Worm (Caenorhabditis elegans): Measurements from ENCODE around the gene dld-1.

Gene dld-1

DNA sequence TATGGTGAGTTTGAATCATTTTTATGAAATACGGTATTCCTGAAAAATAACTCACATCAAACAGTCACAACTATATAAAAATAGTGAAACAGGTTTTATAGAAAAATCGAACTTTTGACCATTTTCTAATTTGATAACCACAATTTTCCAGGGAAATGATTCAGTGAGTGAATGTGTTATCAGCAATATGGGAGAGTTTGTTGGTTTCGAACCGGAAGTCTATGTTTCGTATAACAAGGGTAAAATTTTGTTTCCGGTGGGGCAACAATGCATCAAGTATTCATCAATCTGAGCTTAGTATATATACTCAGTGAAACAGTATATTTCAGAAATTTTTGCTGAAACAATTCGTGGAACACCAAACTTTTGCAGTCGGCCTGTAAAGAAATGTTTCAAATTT is 19.1 kb downstream of the dld-1 start:
- TF ChIP-seq nhr-80 (tag; optimal IDR thresholded peaks at IDR 0.05) (peak; percentile 49), tlf-1 (GFP tag; optimal IDR thresholded peaks at IDR 0.05) (no peak)

DNA sequence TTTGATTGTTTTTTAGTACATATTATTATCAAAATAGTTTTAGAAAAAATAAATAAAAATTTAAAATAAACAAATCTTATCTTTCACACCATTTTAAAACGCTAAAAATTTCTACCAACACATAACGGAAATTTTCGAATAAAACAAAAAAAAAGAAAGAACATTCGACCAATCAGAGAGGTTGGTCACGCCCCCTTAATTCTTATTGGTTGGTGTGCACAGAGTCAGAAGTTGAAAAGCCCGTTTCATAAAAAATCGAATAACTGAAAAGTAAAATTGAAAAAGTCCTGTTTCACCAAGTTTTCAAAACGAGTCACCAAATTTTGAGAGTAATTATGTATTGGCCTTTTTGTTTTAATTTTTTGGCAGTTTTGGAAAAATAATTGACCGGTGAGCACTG is 26.8 kb downstream of the dld-1 start:
- TF ChIP-seq Y95B8A.8 (GFP tag; IDR thresholded peaks at IDR 0.05) (no peak), snpc-4 (GFP tag; optimal IDR thresholded peaks at IDR 0.05) (no peak), snpc-4 (tag; optimal IDR thresholded peaks at IDR 0.05) (peak in 1 of 4 experiments; percentile 10)

DNA sequence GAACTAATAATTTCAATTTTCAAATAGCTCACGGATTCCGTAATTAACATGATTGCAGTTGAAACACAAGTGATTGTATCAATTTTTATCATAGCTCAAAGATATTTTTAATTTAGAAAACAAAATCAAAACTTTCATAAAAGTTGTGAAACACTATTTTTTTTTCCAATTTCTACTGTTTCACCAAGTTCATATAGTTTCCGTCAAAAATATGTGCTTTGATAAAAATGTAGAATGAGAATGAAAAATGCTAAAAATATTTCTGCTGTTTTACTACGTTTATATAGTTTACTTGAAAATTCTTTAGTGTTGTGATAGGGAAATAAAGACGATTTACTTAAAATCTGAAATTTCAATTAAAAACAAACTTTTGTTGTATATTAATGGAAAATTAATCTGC is 31.2 kb downstream of the dld-1 start:
- TF ChIP-seq C06A6.2 (GFP tag; conservative IDR thresholded peaks at IDR 0.05) (no peak), athp-1 (tag; optimal IDR thresholded peaks at IDR 0.05) (no peak), aptf-3 (GFP tag; IDR thresholded peaks at IDR 0.05) (no peak), ztf-25 (GFP tag; IDR thresholded peaks at IDR 0.05) (no peak), snpc-4 (GFP tag; optimal IDR thresholded peaks at IDR 0.05) (no peak), snpc-4 (tag; optimal IDR thresholded peaks at IDR 0.05) (peak in 2 of 4 experiments; percentile 40 to 61), attf-6 (GFP tag; IDR thresholded peaks at IDR 0.05) (peak; percentile 63; the same call in 1 of the 2 replicates), repo-1 (tag; optimal IDR thresholded peaks at IDR 0.05) (no peak), sea-2 (GFP tag; IDR thresholded peaks at IDR 0.05) (no peak), hrde-1 (tag; optimal IDR thresholded peaks at IDR 0.05; ENCODE audit: borderline replicate concordance) (no peak)

DNA sequence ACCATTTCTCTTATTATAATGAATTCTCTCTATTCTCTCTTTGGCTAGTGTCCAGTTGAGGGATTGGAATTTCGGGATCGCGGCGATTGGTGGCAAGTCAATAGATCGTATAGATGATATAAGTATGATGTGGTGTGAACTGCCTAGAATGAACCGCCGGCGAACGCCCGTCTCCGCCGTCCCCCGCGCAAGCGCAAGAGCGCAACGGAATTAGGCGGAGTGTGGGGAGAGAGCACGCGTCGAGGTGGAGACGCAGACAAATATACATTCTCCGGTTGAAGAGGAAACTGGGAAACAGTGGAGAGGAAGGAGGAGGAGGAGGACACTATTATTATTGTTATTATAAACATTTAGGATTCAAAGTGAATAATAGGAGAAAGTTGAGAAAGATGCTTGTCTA is 32.2 kb downstream of the dld-1 start:
- TF ChIP-seq hmg-1.2 (GFP tag; IDR thresholded peaks at IDR 0.05) (peak; percentile 80), nfyb-1 (GFP tag; IDR thresholded peaks at IDR 0.05) (no peak), ceh-100 (GFP tag; IDR thresholded peaks at IDR 0.05) (no peak)

DNA sequence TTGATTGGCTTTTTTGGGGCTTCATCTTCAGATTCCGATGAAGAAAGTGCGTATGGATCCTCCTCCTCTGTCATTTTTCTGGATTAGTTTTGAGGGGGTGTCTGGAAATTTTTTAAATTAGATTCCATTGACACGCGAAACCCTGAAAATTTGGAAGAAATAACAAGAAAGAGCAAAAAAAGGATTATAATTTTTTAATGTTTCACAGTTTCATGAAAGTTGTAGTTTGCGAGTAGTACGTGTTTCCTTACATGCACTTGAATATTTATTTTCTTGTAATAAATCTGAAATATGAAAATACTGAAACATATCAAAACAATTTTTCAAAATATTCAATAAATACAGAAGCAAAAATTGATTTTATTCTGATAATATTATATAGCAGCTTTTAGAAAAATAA is 40.7 kb downstream of the dld-1 start, which contains the start of gene tag-273:
Gene tag-273, minus strand, starts transcription at position 101 of the 400 bp plus-strand sequence.
- TF ChIP-seq chd-7 (tag; optimal IDR thresholded peaks at IDR 0.05), result no peak
- TF ChIP-seq snpc-4 (GFP tag; optimal IDR thresholded peaks at IDR 0.05), result no peak
- no peak for TF ChIP-seq snpc-4 (tag; optimal IDR thresholded peaks at IDR 0.05)
- TF ChIP-seq T07F8.4 (tag; optimal IDR thresholded peaks at IDR 0.05), result no peak
- no peak for TF ChIP-seq tlf-1 (GFP tag; optimal IDR thresholded peaks at IDR 0.05)
- TF ChIP-seq tbp1 (GFP tag; optimal IDR thresholded peaks at IDR 0.05), result no peak
- no peak for TF ChIP-seq rcor-1 (GFP tag; IDR thresholded peaks at IDR 0.05)
- no peak for TF ChIP-seq atf-7 (tag; optimal IDR thresholded peaks at IDR 0.05)
- TF ChIP-seq sdz-38 (tag; optimal IDR thresholded peaks at IDR 0.05), result no peak
- no peak for TF ChIP-seq F39B2.1 (GFP tag; IDR thresholded peaks at IDR 0.05)
- TF ChIP-seq ceh-40 (GFP tag; IDR thresholded peaks at IDR 0.05), result no peak
- TF ChIP-seq xnd-1 (tag; optimal IDR thresholded peaks at IDR 0.05), result no peak
- no peak for TF ChIP-seq somi-1 (GFP tag; optimal IDR thresholded peaks at IDR 0.05)
- no peak for TF ChIP-seq madf-8 (GFP tag; conservative IDR thresholded peaks at IDR 0.05)

DNA sequence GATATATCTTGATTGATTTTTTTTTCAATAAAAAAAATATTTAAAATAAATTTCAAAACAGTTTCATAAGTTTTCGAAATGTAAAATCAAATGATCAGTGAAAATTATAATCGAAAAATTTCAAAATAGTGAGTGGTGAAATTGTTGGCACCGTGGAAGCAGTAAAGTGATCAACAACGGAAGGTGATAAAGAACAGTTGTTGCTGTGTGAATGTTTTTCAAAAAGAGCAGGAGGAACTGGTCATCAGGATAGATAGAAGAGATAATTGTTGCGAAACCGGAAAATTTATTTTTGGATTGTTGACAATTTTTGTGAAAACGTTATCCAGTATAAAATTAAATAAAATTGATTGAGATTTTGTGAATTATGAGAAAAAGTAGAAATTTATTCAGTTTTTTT is 41.7 kb downstream of the dld-1 start:
- TF ChIP-seq T26A5.8 (tag; optimal IDR thresholded peaks at IDR 0.05) (no peak), Y95B8A.8 (GFP tag; IDR thresholded peaks at IDR 0.05) (no peak), die-1 (tag; optimal IDR thresholded peaks at IDR 0.05) (no peak), F10E7.11 (tag; optimal IDR thresholded peaks at IDR 0.05) (no peak), hsf-1 (GFP tag; IDR thresholded peaks at IDR 0.05) (no peak), attf-6 (GFP tag; IDR thresholded peaks at IDR 0.05) (peak; percentile 41; the same call in 1 of the 2 replicates)
